Worm (Caenorhabditis elegans): ENCODE data around the gene F10D2.10.

DNA sequence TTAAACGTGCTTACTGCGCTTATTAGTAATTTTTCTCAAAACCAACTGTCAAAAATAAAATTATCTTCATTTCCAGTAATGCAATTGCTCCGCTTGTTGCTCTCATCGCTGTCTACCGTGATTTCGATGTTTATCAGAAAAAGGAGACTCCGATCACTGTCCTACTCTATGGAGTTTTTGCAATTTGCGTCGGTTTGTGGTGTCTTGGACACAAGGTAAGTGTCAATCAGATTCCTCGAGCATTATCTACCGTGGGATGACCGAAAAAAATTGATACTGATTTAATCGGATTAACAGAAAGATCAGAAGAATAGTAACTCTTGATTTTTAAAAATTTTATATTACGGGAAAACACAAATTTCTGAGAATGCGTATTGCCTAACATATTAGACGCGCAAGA is 31.3 kb upstream of the F10D2.10 start:
- TF ChIP-seq unc-62 (GFP tag; optimal IDR thresholded peaks at IDR 0.05): no peak
- TF ChIP-seq hlh-1 (tag; optimal IDR thresholded peaks at IDR 0.05): no peak
- no peak for TF ChIP-seq nhr-12 (tag; optimal IDR thresholded peaks at IDR 0.05)
- no peak for TF ChIP-seq snpc-4 (tag; optimal IDR thresholded peaks at IDR 0.05)
- no peak for TF ChIP-seq nhr-237 (tag; optimal IDR thresholded peaks at IDR 0.05)
- no peak for TF ChIP-seq ztf-11 (tag; optimal IDR thresholded peaks at IDR 0.05)
- no peak for TF ChIP-seq nhr-76 (tag; optimal IDR thresholded peaks at IDR 0.05)

Measured in whole organism, mixed stage, embryonic.